Worm (Caenorhabditis elegans) whole organism, mixed stage, embryonic: ENCODE data around the gene clec-7.

Source experiments
- M03D4.4 ChIP-seq: sonication (generic microtip); optimal IDR thresholded peaks from 2 replicates; lab custom pipeline; 2017; ENCODE audit warnings: mild to moderate bottlenecking, missing genetic modification characterization, missing compliant biosample characterization
- bed-3 ChIP-seq: fragments of 200-800 bp; sonication (Bioruptor generic); optimal IDR thresholded peaks from 3 replicates; lab custom pipeline; 2018; ENCODE audit warnings: mild to moderate bottlenecking, missing genetic modification characterization, moderate library complexity, missing compliant biosample characterization
- blmp-1 ChIP-seq: fragments of 150-350 bp; optimal IDR thresholded peaks from 2 replicates; lab custom pipeline; 2014; ENCODE audit warnings: missing biosample characterization, missing genetic modification characterization
- ceh-39 ChIP-seq: fragments of 150-350 bp; optimal IDR thresholded peaks from 2 replicates; lab custom pipeline; 2014; ENCODE audit warnings: missing biosample characterization, missing genetic modification characterization
- ceh-43 ChIP-seq: fragments of 200-800 bp; sonication (Bioruptor generic); optimal IDR thresholded peaks from 2 replicates; lab custom pipeline; 2018; ENCODE audit warnings: mild to moderate bottlenecking, missing genetic modification characterization, moderate library complexity, missing compliant biosample characterization
- ceh-83 ChIP-seq: fragments of 200-800 bp; sonication (Bioruptor generic); optimal IDR thresholded peaks from 2 replicates; lab custom pipeline; 2018; ENCODE audit warnings: mild to moderate bottlenecking, missing genetic modification characterization, missing compliant biosample characterization
- ces-1 ChIP-seq: fragments of 150-350 bp; optimal IDR thresholded peaks from 2 replicates; lab custom pipeline; 2014; ENCODE audit warnings: missing biosample characterization, missing genetic modification reagents, missing genetic modification characterization
- cnd-1 ChIP-seq: fragments of 200-800 bp; sonication (Bioruptor generic); optimal IDR thresholded peaks from 2 replicates; lab custom pipeline; 2018; ENCODE audit warnings: mild to moderate bottlenecking, missing genetic modification characterization, missing compliant biosample characterization
- drap-1 ChIP-seq: fragments of 200-800 bp; sonication (Bioruptor generic); optimal IDR thresholded peaks from 3 replicates; lab custom pipeline; 2018; ENCODE audit warnings: mild to moderate bottlenecking, missing genetic modification characterization, missing compliant biosample characterization
- elt-1 ChIP-seq: sonication (generic microtip); optimal IDR thresholded peaks from 2 replicates; lab custom pipeline; 2017; ENCODE audit warnings: missing genetic modification characterization, mild to moderate bottlenecking, missing compliant biosample characterization, antibody characterized with exemption, moderate library complexity, borderline replicate concordance; ENCODE audit not compliant: insufficient read depth
- elt-3 ChIP-seq: fragments of 150-350 bp; optimal IDR thresholded peaks from 2 replicates; lab custom pipeline; 2014; ENCODE audit warnings: missing biosample characterization, missing genetic modification characterization
- flh-1 ChIP-seq: fragments of 200-800 bp; sonication (Bioruptor generic); optimal IDR thresholded peaks from 2 replicates; lab custom pipeline; 2018; ENCODE audit warnings: mild to moderate bottlenecking, missing genetic modification characterization, moderate library complexity, missing compliant biosample characterization
- ham-2 ChIP-seq: fragments of 200-800 bp; sonication (Bioruptor generic); optimal IDR thresholded peaks from 2 replicates; lab custom pipeline; 2018; ENCODE audit warnings: mild to moderate bottlenecking, missing genetic modification characterization, missing compliant biosample characterization
- hlh-1 ChIP-seq: fragments of 150-350 bp; optimal IDR thresholded peaks from 2 replicates; lab custom pipeline; 2014; ENCODE audit warnings: missing biosample characterization, missing genetic modification reagents, missing genetic modification characterization
- lin-13 ChIP-seq: fragments of 150-350 bp; optimal IDR thresholded peaks from 2 replicates; lab custom pipeline; 2014; ENCODE audit warnings: missing biosample characterization, missing genetic modification characterization
- lin-32 ChIP-seq: fragments of 200-800 bp; sonication (Bioruptor generic); optimal IDR thresholded peaks from 2 replicates; lab custom pipeline; 2018; ENCODE audit warnings: mild to moderate bottlenecking, missing genetic modification characterization, missing compliant biosample characterization
- lsy-2 ChIP-seq: fragments of 150-350 bp; optimal IDR thresholded peaks from 2 replicates; lab custom pipeline; 2014; ENCODE audit warnings: missing biosample characterization, missing genetic modification characterization
- mab-5 ChIP-seq: fragments of 150-350 bp; optimal IDR thresholded peaks from 2 replicates; lab custom pipeline; 2014; ENCODE audit warnings: missing biosample characterization, missing genetic modification characterization
- mep-1 ChIP-seq: fragments of 150-350 bp; optimal IDR thresholded peaks from 2 replicates; lab custom pipeline; 2017; ENCODE audit warnings: missing biosample characterization, missing genetic modification reagents, missing genetic modification characterization, inconsistent platforms
- mls-2 ChIP-seq: sonication (generic microtip); optimal IDR thresholded peaks from 2 replicates; lab custom pipeline; 2016; ENCODE audit warnings: mild to moderate bottlenecking, missing genetic modification characterization, moderate library complexity, missing compliant biosample characterization
- nhr-2 ChIP-seq: fragments of 150-350 bp; optimal IDR thresholded peaks from 2 replicates; lab custom pipeline; 2014; ENCODE audit warnings: missing biosample characterization, missing genetic modification characterization
- nhr-237 ChIP-seq: fragments of 150-350 bp; optimal IDR thresholded peaks from 2 replicates; lab custom pipeline; 2014; ENCODE audit warnings: missing biosample characterization, missing genetic modification characterization
- nhr-28 ChIP-seq: fragments of 150-350 bp; optimal IDR thresholded peaks from 2 replicates; lab custom pipeline; 2014; ENCODE audit warnings: missing biosample characterization, missing genetic modification characterization
- nhr-76 ChIP-seq: sonication (generic microtip); optimal IDR thresholded peaks from 2 replicates; lab custom pipeline; 2017; ENCODE audit warnings: missing biosample characterization, missing genetic modification characterization
- pha-4 ChIP-seq: fragments of 150-350 bp; optimal IDR thresholded peaks from 2 replicates; lab custom pipeline; 2018; ENCODE audit warnings: missing biosample characterization, missing genetic modification reagents, missing genetic modification characterization
- sem-2 ChIP-seq: fragments of 200-800 bp; sonication (Bioruptor generic); optimal IDR thresholded peaks from 2 replicates; lab custom pipeline; 2018; ENCODE audit warnings: mild to moderate bottlenecking, missing genetic modification characterization, missing compliant biosample characterization
- snpc-4 ChIP-seq: fragments of 150-350 bp; optimal IDR thresholded peaks from 2 replicates; lab custom pipeline; 2014; ENCODE audit warnings: missing biosample characterization, missing genetic modification characterization
- sptf-1 ChIP-seq: sonication (generic microtip); optimal IDR thresholded peaks from 2 replicates; lab custom pipeline; 2017; ENCODE audit warnings: mild to moderate bottlenecking, missing genetic modification characterization, moderate library complexity, missing compliant biosample characterization
- tbx-8 ChIP-seq: fragments of 200-800 bp; sonication (Bioruptor generic); optimal IDR thresholded peaks from 2 replicates; lab custom pipeline; 2018; ENCODE audit warnings: mild to moderate bottlenecking, missing genetic modification characterization, moderate library complexity, missing compliant biosample characterization
- unc-120 ChIP-seq: sonication (generic microtip); optimal IDR thresholded peaks from 2 replicates; lab custom pipeline; 2017; ENCODE audit warnings: missing genetic modification characterization, missing compliant biosample characterization; ENCODE audit not compliant: poor library complexity, severe bottlenecking
- unc-39 ChIP-seq: fragments of 150-350 bp; optimal IDR thresholded peaks from 2 replicates; lab custom pipeline; 2014; ENCODE audit warnings: missing biosample characterization, missing genetic modification characterization
- unc-62 ChIP-seq: fragments of 150-350 bp; optimal IDR thresholded peaks from 2 replicates; lab custom pipeline; 2014; ENCODE audit warnings: missing biosample characterization, missing genetic modification reagents, missing genetic modification characterization
- zip-8 ChIP-seq: fragments of 150-350 bp; optimal IDR thresholded peaks from 2 replicates; lab custom pipeline; 2014; ENCODE audit warnings: missing biosample characterization, missing genetic modification characterization
- ztf-11 ChIP-seq: fragments of 150-350 bp; optimal IDR thresholded peaks from 2 replicates; lab custom pipeline; 2014; ENCODE audit warnings: missing biosample characterization, missing genetic modification characterization

clec-7 gene

DNA sequence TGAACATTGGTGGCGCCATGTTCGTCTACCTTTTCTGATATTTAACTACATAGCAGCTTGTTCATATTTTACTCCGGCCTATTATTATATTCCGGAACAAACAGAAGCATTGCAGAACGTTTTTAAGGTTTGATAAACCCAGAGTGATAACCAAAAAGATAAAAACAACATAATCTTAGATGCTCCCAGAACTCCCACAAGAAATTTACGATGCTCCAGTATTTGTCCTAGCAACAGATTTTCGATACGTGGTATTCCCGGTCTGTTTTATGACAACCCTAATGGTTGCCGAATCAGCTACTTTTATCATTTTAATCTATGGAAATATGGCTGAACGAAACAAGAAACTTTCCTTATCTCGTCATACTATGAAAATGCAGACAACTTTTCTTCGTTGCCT, 25.4 kb downstream of the clec-7 start:
- TF ChIP-seq elt-3 (tag; lab: Kevin White, UChicago) (no peak), drap-1 (GFP tag; lab: Kevin White, UChicago) (no peak), ceh-43 (GFP tag; lab: Kevin White, UChicago) (no peak), nhr-237 (tag; lab: Kevin White, UChicago) (no peak), cnd-1 (tag; lab: Kevin White, UChicago) (no peak), ceh-83 (GFP tag; lab: Kevin White, UChicago) (no peak)

DNA sequence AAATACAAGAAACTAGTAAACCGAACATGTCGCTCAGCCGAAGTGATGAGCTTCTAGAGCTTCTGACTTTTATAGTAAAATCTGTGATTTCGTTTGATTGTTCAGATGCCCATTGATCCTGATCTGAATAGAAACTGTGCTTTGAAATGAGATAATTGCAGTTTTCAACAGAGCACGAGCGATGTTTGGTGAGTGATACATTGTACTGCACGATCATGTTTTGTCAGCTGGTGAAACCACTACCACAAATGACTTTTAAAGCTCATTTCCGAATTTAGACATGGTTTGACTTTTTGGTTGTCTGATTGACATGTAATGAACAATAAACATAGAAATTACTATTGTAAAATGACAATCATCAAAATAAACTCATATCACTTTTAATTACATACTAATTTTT, 27.3 kb downstream of the clec-7 start, which contains the start of gene tag-293:
Gene tag-293, minus strand, starts transcription at position 101 of the 400 bp plus-strand sequence.
- TF ChIP-seq blmp-1 (tag; lab: Kevin White, UChicago) (no peak), bed-3 (GFP tag; lab: Kevin White, UChicago) (no peak), nhr-76 (tag; lab: Kevin White, UChicago) (no peak), nhr-2 (tag; lab: Kevin White, UChicago) (no peak), lin-32 (GFP tag; lab: Kevin White, UChicago) (no peak), nhr-28 (tag; lab: Kevin White, UChicago) (no peak)

DNA sequence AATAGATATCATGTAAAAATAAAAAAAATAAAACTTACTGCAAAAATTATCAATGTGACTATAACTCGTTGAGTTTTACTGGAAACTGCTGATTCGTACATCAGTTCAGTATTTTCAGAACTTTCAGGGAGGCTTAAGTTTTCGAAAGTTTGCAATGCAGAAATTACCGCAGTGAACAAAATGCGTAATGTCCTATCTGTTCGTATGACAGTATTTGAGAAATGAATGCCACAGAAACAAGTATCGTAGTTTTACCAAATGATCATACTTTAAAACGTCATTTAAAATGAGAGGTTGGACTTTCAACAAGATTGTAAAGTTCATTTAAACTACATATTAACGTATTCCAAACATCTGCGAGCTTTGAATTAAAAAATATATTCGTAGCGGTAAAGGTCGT, 28.5 kb downstream of the clec-7 start, which contains the start of gene C03G6.21:
Gene C03G6.21, minus strand, starts transcription at position 101 of the 400 bp plus-strand sequence.
- no peak for TF ChIP-seq unc-120
- no peak for TF ChIP-seq nhr-237 (tag; lab: Kevin White, UChicago)
- no peak for TF ChIP-seq flh-1 (GFP tag; lab: Kevin White, UChicago)
- TF ChIP-seq nhr-28 (tag; lab: Kevin White, UChicago) = no peak
- TF ChIP-seq ceh-83 (GFP tag; lab: Kevin White, UChicago) = no peak
- TF ChIP-seq ces-1 (GFP tag; lab: Kevin White, UChicago) = no peak
- no peak for TF ChIP-seq nhr-76 (tag; lab: Kevin White, UChicago)
- no peak for TF ChIP-seq mls-2
- no peak for TF ChIP-seq cnd-1 (tag; lab: Kevin White, UChicago)
- no peak for TF ChIP-seq blmp-1 (tag; lab: Kevin White, UChicago)
- TF ChIP-seq unc-62 (GFP tag; lab: Kevin White, UChicago) = no peak
- no peak for TF ChIP-seq M03D4.4
- no peak for TF ChIP-seq elt-1
- TF ChIP-seq ceh-43 (GFP tag; lab: Kevin White, UChicago) = no peak
- no peak for TF ChIP-seq tbx-8 (GFP tag; lab: Kevin White, UChicago)
- TF ChIP-seq mab-5 = no peak
- TF ChIP-seq sptf-1 (tag; lab: Kevin White, UChicago) = no peak

DNA sequence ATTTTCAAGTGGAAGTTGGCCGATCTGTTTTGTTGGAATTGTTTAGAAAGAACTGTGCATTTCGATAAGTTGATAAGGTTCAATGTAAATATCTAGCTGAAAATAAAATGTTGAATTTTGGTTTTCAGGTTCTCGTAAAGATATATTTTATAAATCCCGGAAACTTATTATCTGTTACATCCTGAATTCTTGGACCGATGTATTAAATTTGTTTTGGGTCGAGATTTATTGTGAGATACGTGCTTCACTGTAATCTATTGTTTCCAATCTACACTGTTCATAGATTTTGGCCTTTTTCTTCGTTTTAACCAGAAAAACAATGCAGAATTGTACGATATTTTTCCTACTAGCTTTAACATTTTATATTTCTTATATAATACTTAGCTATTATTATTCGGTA, 28.9 kb downstream of the clec-7 start, which contains the start of gene C03G6.6:
Gene C03G6.6, plus strand, starts transcription at position 301 of the 400 bp plus-strand sequence.
- no peak for TF ChIP-seq lin-13 (tag; lab: Kevin White, UChicago)
- TF ChIP-seq mab-5 = no peak
- no peak for TF ChIP-seq nhr-76 (tag; lab: Kevin White, UChicago)
- no peak for TF ChIP-seq nhr-28 (tag; lab: Kevin White, UChicago)
- no peak for TF ChIP-seq ces-1 (GFP tag; lab: Kevin White, UChicago)
- TF ChIP-seq pha-4 (tag; lab: Kevin White, UChicago) = no peak
- no peak for TF ChIP-seq mep-1 (tag; lab: Kevin White, UChicago)
- no peak for TF ChIP-seq lin-32 (GFP tag; lab: Kevin White, UChicago)
- no peak for TF ChIP-seq unc-120
- no peak for TF ChIP-seq sem-2 (GFP tag; lab: Kevin White, UChicago)
- TF ChIP-seq sptf-1 (tag; lab: Kevin White, UChicago) = no peak
- TF ChIP-seq ceh-39 = no peak
- TF ChIP-seq ztf-11 = no peak
- TF ChIP-seq flh-1 (GFP tag; lab: Kevin White, UChicago) = no peak
- TF ChIP-seq zip-8 = no peak
- TF ChIP-seq ceh-43 (GFP tag; lab: Kevin White, UChicago) = no peak
- no peak for TF ChIP-seq drap-1 (GFP tag; lab: Kevin White, UChicago)
- TF ChIP-seq ham-2 (GFP tag; lab: Kevin White, UChicago) = no peak
- no peak for TF ChIP-seq elt-1

DNA sequence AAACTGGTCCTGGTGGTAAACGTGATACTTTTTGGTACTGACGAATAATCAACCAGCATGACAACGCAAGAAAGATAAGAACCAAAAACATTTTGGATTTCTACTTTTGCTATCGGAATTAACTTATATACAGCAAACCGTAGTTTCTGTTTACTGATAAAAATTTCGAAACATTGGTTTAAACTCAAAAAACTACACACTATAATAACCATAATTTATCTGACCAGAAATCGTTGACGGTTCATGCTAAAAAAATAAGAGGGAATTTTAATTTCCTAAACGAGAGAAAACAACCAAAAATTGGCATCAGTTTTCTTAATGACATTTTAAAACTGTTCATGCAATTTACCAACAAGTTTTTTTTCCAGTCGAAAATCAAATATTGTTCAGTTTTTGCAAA, 33.5 kb downstream of the clec-7 start, which contains the start of gene cyp-35A1:
Gene cyp-35A1, minus strand, starts transcription at position 101 of the 400 bp plus-strand sequence.
- TF ChIP-seq sem-2 (GFP tag; lab: Kevin White, UChicago) = no peak
- no peak for TF ChIP-seq zip-8
- TF ChIP-seq snpc-4 (tag; lab: Kevin White, UChicago) = no peak
- TF ChIP-seq unc-39 = no peak
- TF ChIP-seq lsy-2 (tag; lab: Kevin White, UChicago) = no peak
- no peak for TF ChIP-seq ces-1 (GFP tag; lab: Kevin White, UChicago)
- TF ChIP-seq mls-2 = no peak
- no peak for TF ChIP-seq ztf-11
- no peak for TF ChIP-seq elt-1
- TF ChIP-seq mab-5 = no peak
- no peak for TF ChIP-seq sptf-1 (tag; lab: Kevin White, UChicago)
- TF ChIP-seq hlh-1 = no peak
- no peak for TF ChIP-seq elt-3 (tag; lab: Kevin White, UChicago)
- TF ChIP-seq ham-2 (GFP tag; lab: Kevin White, UChicago) = no peak
